Fruit fly (Drosophila melanogaster): ENCODE measurements around the gene ftz.

Gene ftz

dm6 chr3R:6863769-6864393 is at the start of gene ftz:
TSS of gene ftz (plus strand) at chr3R:6864324.
- TF ChIP-seq Sin3A (optimal IDR thresholded peaks at IDR 0.05) (no peak), ttk (optimal IDR thresholded peaks at IDR 0.05) (no peak), Myc (optimal IDR thresholded peaks at IDR 0.05) (no peak), h (optimal IDR thresholded peaks at IDR 0.05) (no peak), psq (optimal IDR thresholded peaks at IDR 0.05) (no peak), insv (optimal IDR thresholded peaks at IDR 0.05) (no peak)

dm6 chr3R:6814875-6815750 is 49.0 kb upstream of the ftz start:
- no peak for TF ChIP-seq Sin3A (optimal IDR thresholded peaks at IDR 0.05)
- no peak for TF ChIP-seq ttk (optimal IDR thresholded peaks at IDR 0.05)
- TF ChIP-seq insv (optimal IDR thresholded peaks at IDR 0.05) = no peak
- TF ChIP-seq Myc (optimal IDR thresholded peaks at IDR 0.05) = no peak
- TF ChIP-seq h (optimal IDR thresholded peaks at IDR 0.05) = no peak

dm6 chr3R:6815751-6816039 is 48.4 kb upstream of the ftz start:
- TF ChIP-seq h (optimal IDR thresholded peaks at IDR 0.05) = no peak
- no peak for TF ChIP-seq insv (optimal IDR thresholded peaks at IDR 0.05)
- TF ChIP-seq psq (optimal IDR thresholded peaks at IDR 0.05) = no peak
- no peak for TF ChIP-seq Myc (optimal IDR thresholded peaks at IDR 0.05)
- TF ChIP-seq Sin3A (optimal IDR thresholded peaks at IDR 0.05) = no peak
- no peak for TF ChIP-seq ttk (optimal IDR thresholded peaks at IDR 0.05)

- TF ChIP-seq ttk (optimal IDR thresholded peaks at IDR 0.05) (no peak), h (optimal IDR thresholded peaks at IDR 0.05) (no peak), insv (optimal IDR thresholded peaks at IDR 0.05) (no peak), Sin3A (optimal IDR thresholded peaks at IDR 0.05) (no peak), psq (optimal IDR thresholded peaks at IDR 0.05) (no peak), Myc (optimal IDR thresholded peaks at IDR 0.05) (no peak)
These were observed 47.7 kb upstream of the ftz start for dm6 chr3R:6816272-6816980.

- TF ChIP-seq h (optimal IDR thresholded peaks at IDR 0.05) = no peak
- TF ChIP-seq Sin3A (optimal IDR thresholded peaks at IDR 0.05) = no peak
- TF ChIP-seq ttk (optimal IDR thresholded peaks at IDR 0.05) = no peak
- TF ChIP-seq insv (optimal IDR thresholded peaks at IDR 0.05) = no peak
- no peak for TF ChIP-seq psq (optimal IDR thresholded peaks at IDR 0.05)
- TF ChIP-seq Myc (optimal IDR thresholded peaks at IDR 0.05) = no peak
These were observed 46.9 kb upstream of the ftz start for dm6 chr3R:6817200-6817599.

dm6 chr3R:6817977-6818903 is 45.9 kb upstream of the ftz start:
- TF ChIP-seq Myc (optimal IDR thresholded peaks at IDR 0.05) (no peak), h (optimal IDR thresholded peaks at IDR 0.05) (no peak), Sin3A (optimal IDR thresholded peaks at IDR 0.05) (no peak), ttk (optimal IDR thresholded peaks at IDR 0.05) (no peak), psq (optimal IDR thresholded peaks at IDR 0.05) (no peak), insv (optimal IDR thresholded peaks at IDR 0.05) (no peak)

dm6 chr3R:6818904-6819595 is 45.1 kb upstream of the ftz start:
- TF ChIP-seq Sin3A (optimal IDR thresholded peaks at IDR 0.05) (no peak), Myc (optimal IDR thresholded peaks at IDR 0.05) (no peak), insv (optimal IDR thresholded peaks at IDR 0.05) (no peak), psq (optimal IDR thresholded peaks at IDR 0.05) (no peak)

dm6 chr3R:6826865-6827264 is 37.3 kb upstream of the ftz start:
- no peak for TF ChIP-seq Sin3A (optimal IDR thresholded peaks at IDR 0.05)
- TF ChIP-seq insv (optimal IDR thresholded peaks at IDR 0.05) = no peak
- no peak for TF ChIP-seq psq (optimal IDR thresholded peaks at IDR 0.05)
- no peak for TF ChIP-seq ttk (optimal IDR thresholded peaks at IDR 0.05)
- TF ChIP-seq Myc (optimal IDR thresholded peaks at IDR 0.05) = no peak
- TF ChIP-seq h (optimal IDR thresholded peaks at IDR 0.05) = no peak

dm6 chr3R:6828272-6828671 is 35.9 kb upstream of the ftz start:
- TF ChIP-seq Myc (optimal IDR thresholded peaks at IDR 0.05) (no peak), h (optimal IDR thresholded peaks at IDR 0.05) (no peak), Sin3A (optimal IDR thresholded peaks at IDR 0.05) (no peak), ttk (optimal IDR thresholded peaks at IDR 0.05) (no peak), psq (optimal IDR thresholded peaks at IDR 0.05) (no peak), insv (optimal IDR thresholded peaks at IDR 0.05) (no peak)

dm6 chr3R:6831698-6832097 is 32.4 kb upstream of the ftz start:
- TF ChIP-seq Sin3A (optimal IDR thresholded peaks at IDR 0.05) = no peak
- TF ChIP-seq h (optimal IDR thresholded peaks at IDR 0.05) = no peak
- TF ChIP-seq Myc (optimal IDR thresholded peaks at IDR 0.05) = no peak
- no peak for TF ChIP-seq insv (optimal IDR thresholded peaks at IDR 0.05)
- no peak for TF ChIP-seq psq (optimal IDR thresholded peaks at IDR 0.05)

- no peak for TF ChIP-seq psq (optimal IDR thresholded peaks at IDR 0.05)
These were observed 25.5 kb upstream of the ftz start for dm6 chr3R:6838585-6838984.
